Fruit fly (Drosophila melanogaster) ovary, adult (tissue): ENCODE results near the gene CG32201.

Experiments used
- CG17801 ChIP-seq: fragments of 200-800 bp; optimal IDR thresholded peaks from 2 replicates; lab custom pipeline; 2019; ENCODE audit warnings: missing biosample characterization, mild to moderate bottlenecking, missing genetic modification characterization, moderate library complexity; ENCODE audit not compliant: partially characterized antibody

CG32201 gene

DNA sequence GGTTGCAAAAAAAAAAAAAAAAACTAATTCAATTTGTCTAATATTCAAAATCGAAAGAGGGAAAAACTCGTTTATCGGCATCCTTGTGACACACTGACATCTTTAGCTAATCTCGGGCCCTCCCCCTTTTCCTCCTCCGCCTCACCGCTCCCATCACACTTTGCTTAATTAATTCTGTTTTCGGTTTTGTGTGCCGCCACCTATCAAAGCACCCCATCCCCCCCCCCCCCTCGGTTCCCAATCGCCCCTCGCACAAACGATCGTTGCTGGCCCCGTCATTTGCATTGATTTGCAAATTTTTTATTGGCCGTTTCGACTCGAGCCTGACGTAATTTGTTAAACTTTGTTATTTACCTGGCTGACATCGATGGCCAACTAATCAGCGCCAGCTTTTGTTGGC lies 19.0 kb downstream of the CG32201 start:
- TF ChIP-seq CG17801 (GFP tag; lab: Kevin White, UChicago): no peak

DNA sequence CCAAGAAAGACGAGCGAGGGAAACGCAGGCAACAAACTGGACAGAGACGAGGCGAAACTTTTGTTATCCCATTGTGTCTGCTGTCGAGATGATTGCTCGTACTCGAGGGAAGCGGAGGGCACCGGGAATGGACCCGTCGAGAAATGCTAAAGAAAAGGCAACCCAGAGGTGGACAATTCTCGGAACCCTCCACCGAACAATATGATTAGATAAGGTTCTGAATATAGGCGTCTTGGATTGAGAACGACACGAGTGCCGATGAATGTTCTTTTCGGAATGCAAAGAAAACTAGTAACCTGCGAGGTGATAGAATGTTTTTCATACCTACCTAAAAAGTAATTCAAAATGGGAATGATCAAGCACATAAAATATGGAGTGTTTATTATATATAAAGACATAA lies 20.5 kb downstream of the CG32201 start:
- TF ChIP-seq CG17801 (GFP tag; lab: Kevin White, UChicago): no peak

DNA sequence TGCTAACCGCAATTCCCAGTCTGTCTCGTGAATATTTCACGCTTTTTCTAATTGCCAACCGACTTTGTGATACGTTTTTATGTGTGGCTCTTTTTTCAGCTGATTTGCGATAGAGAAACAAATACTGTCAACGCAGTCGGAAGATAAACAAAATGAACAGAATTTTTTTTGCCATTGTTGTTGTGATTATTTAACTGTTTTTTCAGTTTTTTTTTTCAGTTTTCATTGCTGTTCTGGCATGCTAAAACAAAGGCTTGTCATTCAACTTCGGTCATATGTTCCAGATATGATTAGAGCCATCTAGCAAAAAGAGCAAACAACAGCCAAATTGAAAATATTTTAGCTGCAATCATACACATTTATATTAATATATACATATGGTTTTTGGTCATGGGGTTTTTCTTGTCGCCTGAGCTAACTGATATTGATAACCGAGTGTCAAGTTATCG lies 22.8 kb downstream of the CG32201 start:
- no peak for TF ChIP-seq CG17801 (GFP tag; lab: Kevin White, UChicago)

DNA sequence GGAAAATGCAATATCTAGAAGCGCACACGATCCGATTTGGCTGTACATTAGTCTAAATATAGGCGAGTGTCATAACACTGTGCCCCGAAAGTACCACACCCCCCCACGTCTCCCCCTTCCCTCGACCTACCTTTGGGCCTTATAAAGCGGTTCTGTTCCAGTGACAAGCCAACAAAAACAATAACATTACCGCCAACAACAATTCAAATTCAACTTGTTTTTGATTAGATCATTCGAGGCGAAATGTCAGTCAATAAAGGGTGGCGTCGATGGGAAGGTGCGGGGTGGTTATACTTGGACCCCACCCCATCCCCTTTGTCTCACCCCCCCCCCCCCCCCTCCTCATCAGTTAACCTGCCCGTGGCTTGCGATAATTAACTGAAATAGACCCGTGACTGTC lies 23.7 kb downstream of the CG32201 start:
- no peak for TF ChIP-seq CG17801 (GFP tag; lab: Kevin White, UChicago)

DNA sequence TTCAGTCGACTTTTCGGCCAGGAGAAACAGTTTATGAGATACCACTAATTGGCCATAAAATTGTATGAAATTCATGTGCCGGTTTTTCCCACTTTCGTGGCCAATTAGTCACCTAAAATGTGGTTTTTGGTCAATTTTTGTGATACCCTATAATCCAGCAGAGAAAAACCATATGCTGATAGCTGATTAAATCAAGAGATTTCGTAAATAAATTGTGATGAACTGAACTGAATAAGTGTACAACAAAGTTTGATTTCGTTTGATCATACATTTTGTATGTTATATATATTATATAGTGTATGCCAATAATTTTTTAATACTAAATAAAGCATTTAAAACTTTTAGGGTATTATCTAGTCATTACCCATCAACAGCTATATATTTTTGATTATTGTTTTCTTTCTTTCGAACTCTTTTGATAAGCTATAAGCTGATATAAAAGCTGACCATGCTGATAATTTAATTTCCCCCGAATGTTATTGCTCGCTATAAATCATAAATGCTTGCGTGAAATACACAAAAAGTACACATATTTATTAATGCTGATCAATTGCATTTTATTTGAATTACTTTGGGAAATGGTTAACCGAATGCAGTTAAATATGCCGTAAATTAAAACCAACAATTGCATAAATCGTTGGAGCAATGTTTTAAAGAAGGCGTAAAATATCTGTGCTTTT lies 25.5 kb downstream of the CG32201 start:
- TF ChIP-seq CG17801 (GFP tag; lab: Kevin White, UChicago): peak; percentile 60

DNA sequence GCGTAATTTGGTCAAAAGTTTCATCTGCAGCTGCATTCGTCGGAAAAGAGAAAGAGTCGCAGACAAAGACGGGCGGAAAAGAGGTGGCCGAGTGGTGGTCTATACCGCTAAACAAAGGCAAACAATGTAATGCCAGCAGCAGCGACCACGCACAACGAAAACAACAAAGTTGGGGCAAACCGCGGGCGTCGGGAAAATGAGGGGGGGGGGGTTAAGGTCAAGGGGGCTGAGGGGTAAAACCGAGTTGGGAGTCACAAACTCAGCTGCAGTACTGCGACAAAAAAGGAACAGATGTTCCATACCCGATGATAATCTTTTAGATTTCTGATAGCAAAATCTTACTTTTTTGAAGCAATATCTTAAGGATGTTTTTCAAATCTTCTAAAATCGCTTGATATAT lies 27.4 kb downstream of the CG32201 start:
- no peak for TF ChIP-seq CG17801 (GFP tag; lab: Kevin White, UChicago)

DNA sequence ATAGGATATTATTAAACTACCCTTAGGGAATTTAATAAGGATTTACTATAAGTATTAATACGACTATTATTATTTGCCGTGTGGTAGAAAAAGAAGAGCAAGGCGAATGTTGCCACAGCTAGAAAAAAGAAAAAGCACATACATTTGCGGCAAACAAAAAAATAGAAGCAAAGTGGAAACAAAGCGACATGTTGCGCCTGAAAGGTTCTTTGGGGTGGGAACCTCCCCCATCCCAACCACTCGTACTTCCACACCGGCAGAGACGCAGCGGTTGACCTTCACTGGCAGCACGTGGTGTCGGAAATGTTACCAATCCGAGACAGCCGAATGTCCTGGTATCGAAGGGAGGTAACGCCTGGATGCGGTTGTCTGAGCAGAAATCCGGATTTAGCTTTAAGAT lies 27.9 kb downstream of the CG32201 start:
- TF ChIP-seq CG17801 (GFP tag; lab: Kevin White, UChicago): no peak

DNA sequence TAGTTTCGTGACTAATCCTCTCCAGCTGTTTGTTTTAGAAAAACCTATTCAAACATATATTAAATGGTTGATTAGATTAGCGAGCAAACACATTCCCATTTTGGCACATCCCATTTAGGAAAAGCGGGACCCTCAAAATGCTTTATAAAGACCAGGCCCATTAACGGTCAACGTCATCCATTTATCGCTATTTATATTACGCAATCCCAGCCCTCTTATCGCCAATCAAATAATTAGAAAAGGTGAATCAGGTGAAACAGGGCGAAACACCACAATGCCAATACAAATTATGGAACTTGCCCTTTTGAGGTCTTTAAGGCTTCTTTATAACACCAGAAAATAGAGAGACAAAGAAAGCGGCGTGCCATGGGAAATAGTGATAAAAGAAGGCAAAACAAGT lies 28.6 kb downstream of the CG32201 start:
- TF ChIP-seq CG17801 (GFP tag; lab: Kevin White, UChicago): no peak

DNA sequence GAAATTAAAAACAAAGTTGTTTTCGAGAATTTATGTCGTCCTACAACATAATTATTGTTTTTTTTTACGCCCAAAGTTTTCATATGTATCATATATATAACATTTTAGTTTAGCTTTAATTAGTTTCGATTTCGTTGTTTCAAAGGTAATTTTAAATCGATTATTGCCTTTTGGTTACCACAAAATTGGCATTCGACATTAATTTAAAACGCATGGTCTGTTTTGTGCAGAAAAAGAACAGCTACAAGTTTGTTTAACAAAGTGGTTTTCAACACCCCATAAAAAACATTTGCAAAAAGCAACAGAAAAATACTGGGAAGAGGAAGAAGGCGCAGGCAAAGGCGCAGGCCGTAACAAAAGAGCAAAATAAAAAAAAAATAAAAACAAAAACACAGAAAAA lies 29.1 kb downstream of the CG32201 start:
- TF ChIP-seq CG17801 (GFP tag; lab: Kevin White, UChicago): no peak

DNA sequence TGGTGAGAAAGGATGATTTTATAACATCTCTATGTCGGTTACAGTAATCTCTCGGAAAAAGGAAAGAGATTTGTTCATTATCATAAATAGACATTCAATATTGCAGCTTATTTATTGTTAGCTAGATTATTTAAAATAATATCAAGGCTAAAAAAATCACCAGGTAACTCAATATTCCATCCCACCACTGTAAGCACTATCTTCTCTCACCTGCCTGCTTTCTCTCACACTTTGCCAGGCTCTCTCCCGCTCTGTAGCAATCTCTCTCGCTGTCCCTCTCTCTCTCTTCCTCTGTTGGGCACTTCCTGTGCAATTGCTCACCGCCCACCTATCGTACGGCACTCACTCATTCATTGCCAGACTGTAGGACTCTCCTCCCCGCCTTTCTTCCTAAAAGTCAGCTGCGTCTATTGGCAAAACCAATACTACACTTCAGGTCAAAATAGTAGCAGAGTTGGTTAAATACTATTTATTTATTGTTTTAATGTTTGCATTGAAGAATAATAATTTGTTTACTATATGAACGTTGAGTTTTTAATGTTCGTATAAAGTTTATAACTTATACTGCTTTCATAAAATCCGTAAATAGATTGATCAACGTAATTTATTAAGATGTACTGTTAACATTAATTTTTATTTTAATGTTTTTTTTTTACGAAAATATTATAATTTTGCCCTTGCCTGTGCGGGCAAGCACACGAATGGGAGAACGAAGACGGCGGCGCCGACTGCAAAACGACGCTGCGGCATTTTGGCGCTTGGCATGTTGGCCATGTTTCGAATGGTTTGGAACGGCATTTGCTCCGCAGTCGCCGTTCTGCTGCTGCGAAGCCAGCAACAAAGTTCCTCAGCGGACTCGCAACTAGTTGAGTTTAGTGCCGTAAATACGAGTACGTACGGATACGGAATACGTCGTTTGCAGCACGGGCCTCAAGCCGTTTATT lies 31.4 kb downstream of the CG32201 start:
- TF ChIP-seq CG17801 (GFP tag; lab: Kevin White, UChicago): peak; percentile 38

DNA sequence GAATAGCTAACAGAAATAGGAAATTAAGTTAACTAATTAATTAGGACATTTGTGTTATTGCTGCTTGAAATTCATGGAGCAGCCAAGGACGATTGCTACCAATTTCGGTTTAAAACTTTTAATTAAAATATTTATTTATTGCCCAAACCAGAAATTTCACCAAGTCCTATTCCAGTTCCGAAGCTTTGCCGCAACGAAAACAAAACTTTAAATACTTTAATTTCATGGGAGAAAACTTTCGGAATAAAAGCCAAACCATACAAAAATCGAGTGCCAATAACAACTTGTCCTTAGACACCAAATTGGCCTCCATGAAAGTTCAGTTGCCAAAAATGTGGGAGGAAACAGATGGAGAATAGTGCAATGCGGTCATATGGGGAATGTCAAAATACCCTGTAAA lies 33.8 kb downstream of the CG32201 start:
- TF ChIP-seq CG17801 (GFP tag; lab: Kevin White, UChicago): no peak

DNA sequence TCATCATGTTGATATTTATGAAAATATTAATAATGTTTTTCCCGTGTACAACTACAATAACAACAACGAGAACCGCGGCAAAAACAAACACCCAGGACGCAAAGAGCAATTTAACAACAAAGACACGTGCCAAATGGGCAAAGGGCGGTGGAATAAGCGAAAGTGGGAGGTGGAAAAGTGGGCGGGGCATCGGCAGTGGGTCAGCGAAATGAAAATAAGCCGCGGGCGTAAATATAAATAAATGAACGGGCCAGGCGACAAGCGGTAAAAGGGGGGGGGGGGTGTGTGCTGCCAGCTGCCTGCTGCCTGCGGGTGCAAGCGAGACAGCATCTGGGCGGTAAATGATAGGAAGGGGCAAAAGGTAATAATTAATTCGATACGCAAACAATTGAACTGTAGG lies 44.3 kb downstream of the CG32201 start:
- TF ChIP-seq CG17801 (GFP tag; lab: Kevin White, UChicago): no peak
